Fruit fly (Drosophila melanogaster): ENCODE measurements around the gene pum.

pum gene

DNA sequence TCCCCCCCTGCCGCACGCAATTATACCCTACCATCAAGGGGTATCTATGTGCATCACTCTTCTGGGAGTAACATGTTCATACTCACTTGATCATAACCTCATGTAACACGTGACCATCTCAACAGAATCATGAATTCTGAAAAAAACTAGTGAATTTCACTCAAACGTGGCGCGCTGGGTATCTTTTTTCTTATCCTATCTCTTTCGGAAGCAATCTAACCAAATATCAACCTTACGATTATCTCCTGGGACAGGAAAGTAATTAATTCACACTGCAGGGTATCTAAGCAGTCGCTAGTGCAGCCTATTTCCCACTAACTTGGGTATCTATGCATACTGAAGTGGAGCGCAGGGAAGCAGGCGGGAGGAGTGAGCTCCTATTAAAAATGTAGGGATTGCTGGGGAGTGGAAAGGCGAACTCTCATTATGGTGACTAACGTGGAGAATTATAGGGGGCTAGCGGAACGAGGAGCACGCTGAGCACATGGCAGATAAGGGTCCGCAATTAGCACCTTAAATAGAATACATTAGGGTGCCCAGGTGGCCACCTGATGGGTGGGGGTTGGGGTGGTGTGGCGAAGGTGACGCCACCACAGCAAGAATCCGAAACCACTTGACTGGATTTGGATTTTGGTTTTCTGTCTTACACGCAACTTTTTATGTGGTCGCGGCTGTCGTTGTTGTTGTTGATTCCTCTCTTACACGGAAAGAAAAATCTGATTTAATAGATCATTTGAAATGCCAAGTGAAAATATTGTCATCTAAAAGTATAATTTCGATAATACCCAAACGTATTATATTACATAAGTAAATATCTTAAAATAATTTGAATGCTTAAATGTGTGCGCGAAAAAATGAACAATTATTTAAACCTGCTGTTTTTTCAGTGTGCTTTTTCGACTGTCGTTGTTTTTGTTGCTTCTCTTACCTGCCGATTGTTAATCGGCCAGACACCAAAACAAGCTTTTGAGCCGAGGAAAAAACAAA, 182.1 kb downstream of the pum start (continued):
- TF ChIP-seq CHES-1-like (GFP tag; optimal IDR thresholded peaks at IDR 0.05) (peak; percentile 68), CG8924 (tag; optimal IDR thresholded peaks at IDR 0.05) (peak; percentile 95), caup (GFP tag; optimal IDR thresholded peaks at IDR 0.05; ENCODE audit: severe bottlenecking) (peak; percentile 95), eyg (GFP tag; optimal IDR thresholded peaks at IDR 0.05) (peak; percentile 63), tap (tag; optimal IDR thresholded peaks at IDR 0.05) (peak; percentile 96), sug (tag; optimal IDR thresholded peaks at IDR 0.05) (peak; percentile 78), fd96Cb (tag; optimal IDR thresholded peaks at IDR 0.05) (peak; percentile 93), CG5180 (GFP tag; optimal IDR thresholded peaks at IDR 0.05) (peak; percentile 82), mld (GFP tag; IDR thresholded peaks at IDR 0.05; ENCODE audit: partially characterized antibody) (no peak), CG16863 (GFP tag; optimal IDR thresholded peaks at IDR 0.05) (peak; percentile 50), rib (GFP tag; IDR thresholded peaks at IDR 0.05) (no peak), HmgD (GFP tag; optimal IDR thresholded peaks at IDR 0.05) (peak; percentile 1), knrl (GFP tag; IDR thresholded peaks at IDR 0.05; ENCODE audit: partially characterized antibody) (no peak), Gug (GFP tag; IDR thresholded peaks at IDR 0.05) (peak; percentile 77), sc (optimal IDR thresholded peaks at IDR 0.05) (no peak), sc (GFP tag; optimal IDR thresholded peaks at IDR 0.05) (peak; percentile 79), Mrtf (GFP tag; IDR thresholded peaks at IDR 0.05) (no peak), Sry-β (GFP tag; optimal IDR thresholded peaks at IDR 0.05) (peak; percentile 30), ase (GFP tag; IDR thresholded peaks at IDR 0.05) (no peak), HLH54F (GFP tag; optimal IDR thresholded peaks at IDR 0.05) (peak; percentile 73), gfzf (GFP tag; optimal IDR thresholded peaks at IDR 0.05) (no peak)

- TF ChIP-seq luna (GFP tag; optimal IDR thresholded peaks at IDR 0.05) (no peak), CG1529 (GFP tag; optimal IDR thresholded peaks at IDR 0.05) (peak; percentile 64), ewg (GFP tag; optimal IDR thresholded peaks at IDR 0.05) (peak; percentile 36), CG10462 (GFP tag; optimal IDR thresholded peaks at IDR 0.05) (no peak), ham (GFP tag; IDR thresholded peaks at IDR 0.05) (no peak), Dbx (GFP tag; IDR thresholded peaks at IDR 0.05) (no peak), CG6654 (GFP tag; optimal IDR thresholded peaks at IDR 0.05) (peak; percentile 44), tna (GFP tag; IDR thresholded peaks at IDR 0.05; ENCODE audit: partially characterized antibody) (no peak), Hmr (GFP tag; optimal IDR thresholded peaks at IDR 0.05) (peak; percentile 85), TFAM (GFP tag; optimal IDR thresholded peaks at IDR 0.05) (peak; percentile 6), CG12744 (GFP tag; optimal IDR thresholded peaks at IDR 0.05) (no peak), Lhr (GFP tag; optimal IDR thresholded peaks at IDR 0.05) (no peak), sisA (GFP tag; IDR thresholded peaks at IDR 0.05) (no peak), ato (GFP tag; IDR thresholded peaks at IDR 0.05; ENCODE audit: partially characterized antibody) (no peak), croc (GFP tag; conservative IDR thresholded peaks at IDR 0.05) (peak; percentile 33; the same call in 2 of the 3 replicates), Hr78 (GFP tag; optimal IDR thresholded peaks at IDR 0.05) (peak in 1 of 2 experiments; percentile 39), Jarid2 (GFP tag; optimal IDR thresholded peaks at IDR 0.05) (no peak), CG3838 (GFP tag; optimal IDR thresholded peaks at IDR 0.05) (peak; percentile 3), CG10366 (GFP tag; IDR thresholded peaks at IDR 0.05) (no peak), Dfd (GFP tag; optimal IDR thresholded peaks at IDR 0.05) (no peak), Abd-B (GFP tag; optimal IDR thresholded peaks at IDR 0.05) (no peak), gem (tag; optimal IDR thresholded peaks at IDR 0.05) (peak; percentile 81), Hey (tag; optimal IDR thresholded peaks at IDR 0.05) (no peak), twi (tag; optimal IDR thresholded peaks at IDR 0.05) (no peak), Fer1 (GFP tag; optimal IDR thresholded peaks at IDR 0.05) (peak; percentile 70), Vsx1 (GFP tag; optimal IDR thresholded peaks at IDR 0.05) (peak; percentile 1)
Measured at dm6 chr3R:9054442-9055118, 182.9 kb downstream of the pum start.
